Fruit fly (Drosophila melanogaster) whole organism, embryonic: ENCODE results near the gene CG10035.
A peak's percentile ranks its signal among the peaks of the same experiment; 100 is the strongest.

Source experiments
- Ada2b ChIP-seq: fragments of 200-800 bp; sonication (Bioruptor generic); IDR thresholded peaks from 2 replicates; pipeline ENCODE4 v1.3.6; 2022; ENCODE audit warnings: missing biosample characterization, missing genetic modification characterization
- CG10654 ChIP-seq: fragments of 200-800 bp; sonication (Bioruptor generic); optimal IDR thresholded peaks from 2 replicates; lab custom pipeline; 2016; ENCODE audit warnings: missing biosample characterization, missing genetic modification characterization
- CG11560 ChIP-seq: fragments of 200-800 bp; sonication (Bioruptor generic); IDR thresholded peaks from 3 replicates; pipeline ENCODE4 v1.3.6; 2022; ENCODE audit warnings: missing biosample characterization, missing genetic modification characterization
- CG12236 ChIP-seq: fragments of 200-800 bp; sonication (Bioruptor generic); optimal IDR thresholded peaks from 2 replicates; lab custom pipeline; 2016; ENCODE audit warnings: missing biosample characterization, missing genetic modification characterization
- CG15479 ChIP-seq: fragments of 200-800 bp; sonication (Bioruptor generic); optimal IDR thresholded peaks from 3 replicates; lab custom pipeline; 2019; ENCODE audit warnings: missing biosample characterization, mild to moderate bottlenecking, missing genetic modification characterization, moderate library complexity
- CG16815 ChIP-seq: fragments of 200-800 bp; sonication (Bioruptor generic); optimal IDR thresholded peaks from 3 replicates; lab custom pipeline; 2017; ENCODE audit warnings: missing biosample characterization, mild to moderate bottlenecking, missing genetic modification characterization
- CG17912 ChIP-seq: fragments of 200-800 bp; sonication (Bioruptor generic); optimal IDR thresholded peaks from 2 replicates; lab custom pipeline; 2018; ENCODE audit warnings: missing biosample characterization, mild to moderate bottlenecking, missing genetic modification characterization
- CG18476 ChIP-seq: fragments of 200-800 bp; sonication (Bioruptor generic); optimal IDR thresholded peaks from 2 replicates; lab custom pipeline; 2016; ENCODE audit warnings: missing biosample characterization, mild to moderate bottlenecking, missing genetic modification characterization
- CG2202 ChIP-seq: fragments of 200-800 bp; sonication (Bioruptor generic); optimal IDR thresholded peaks from 2 replicates; lab custom pipeline; 2018; ENCODE audit warnings: missing biosample characterization, mild to moderate bottlenecking, missing genetic modification characterization
- CG31388 ChIP-seq: fragments of 200-800 bp; sonication (Bioruptor generic); optimal IDR thresholded peaks from 2 replicates; lab custom pipeline; 2016; ENCODE audit warnings: missing biosample characterization, missing genetic modification characterization
- CG34422 ChIP-seq: fragments of 200-800 bp; sonication (Bioruptor generic); IDR thresholded peaks from 3 replicates; pipeline ENCODE4 v1.3.6; 2022; ENCODE audit warnings: missing biosample characterization, missing genetic modification characterization
- CG5953 ChIP-seq: fragments of 200-800 bp; sonication (Bioruptor generic); IDR thresholded peaks from 2 replicates; pipeline ENCODE4 v1.3.6; 2022; ENCODE audit warnings: missing biosample characterization, missing genetic modification characterization
- CG7786 ChIP-seq: fragments of 200-800 bp; sonication (Bioruptor generic); optimal IDR thresholded peaks from 2 replicates; lab custom pipeline; 2016; ENCODE audit warnings: missing biosample characterization, missing genetic modification characterization
- Dip3 ChIP-seq: fragments of 200-800 bp; sonication (Bioruptor generic); optimal IDR thresholded peaks from 3 replicates; lab custom pipeline; 2016; ENCODE audit warnings: missing biosample characterization, missing genetic modification characterization
- Drgx ChIP-seq: fragments of 200-800 bp; sonication (Bioruptor generic); IDR thresholded peaks from 2 replicates; pipeline ENCODE4 v1.3.6; 2022; ENCODE audit warnings: missing biosample characterization, missing genetic modification characterization
- Fer2 ChIP-seq: fragments of 200-800 bp; sonication (Bioruptor generic); optimal IDR thresholded peaks from 2 replicates; lab custom pipeline; 2018; ENCODE audit warnings: missing biosample characterization, mild to moderate bottlenecking, missing genetic modification characterization, moderate library complexity
- HLH3B ChIP-seq: fragments of 200-800 bp; sonication (Bioruptor generic); IDR thresholded peaks from 2 replicates; pipeline ENCODE4 v1.3.6; 2022; ENCODE audit warnings: missing biosample characterization, missing genetic modification characterization
- Rx ChIP-seq: fragments of 200-800 bp; sonication (Bioruptor generic); IDR thresholded peaks from 2 replicates; pipeline ENCODE4 v1.3.6; 2022; ENCODE audit warnings: missing biosample characterization, missing genetic modification characterization
- Sry-β ChIP-seq: fragments of 200-800 bp; sonication (Bioruptor generic); optimal IDR thresholded peaks from 2 replicates; lab custom pipeline; 2018; ENCODE audit warnings: missing biosample characterization, mild to moderate bottlenecking, missing genetic modification characterization, moderate library complexity
- Tbp ChIP-seq: fragments of >200 bp; optimal IDR thresholded peaks from 2 replicates; lab custom pipeline; 2018; ENCODE audit warnings: missing biosample characterization, missing genetic modification characterization
- aop ChIP-seq: fragments of 200-800 bp; sonication (Bioruptor generic); IDR thresholded peaks from 2 replicates; pipeline ENCODE4 v1.3.6; 2022; ENCODE audit warnings: missing biosample characterization, missing genetic modification characterization
- az2 ChIP-seq: fragments of 200-800 bp; sonication (Bioruptor generic); optimal IDR thresholded peaks from 3 replicates; lab custom pipeline; 2016; ENCODE audit warnings: missing biosample characterization, missing genetic modification characterization
- bbx ChIP-seq: fragments of 200-800 bp; sonication (Bioruptor generic); IDR thresholded peaks from 2 replicates; pipeline ENCODE4 v1.3.6; 2022; ENCODE audit warnings: missing biosample characterization, missing genetic modification characterization; ENCODE audit not compliant: partially characterized antibody
- caup ChIP-seq: fragments of 200-800 bp; sonication (Bioruptor generic); optimal IDR thresholded peaks from 3 replicates; lab custom pipeline; 2017; ENCODE audit warnings: missing biosample characterization, mild to moderate bottlenecking, missing genetic modification characterization, moderate library complexity; ENCODE audit not compliant: severe bottlenecking
- chm ChIP-seq: fragments of 200-800 bp; sonication (Bioruptor generic); IDR thresholded peaks from 2 replicates; pipeline ENCODE4 v1.3.6; 2022; ENCODE audit warnings: missing biosample characterization, missing genetic modification characterization
- exex ChIP-seq: fragments of 200-800 bp; sonication (Bioruptor generic); optimal IDR thresholded peaks from 4 replicates; lab custom pipeline; 2018; ENCODE audit warnings: missing biosample characterization, mild to moderate bottlenecking, missing genetic modification characterization, moderate library complexity
- grn ChIP-seq: fragments of 200-800 bp; sonication (Bioruptor generic); optimal IDR thresholded peaks from 3 replicates; lab custom pipeline; 2017; ENCODE audit warnings: missing biosample characterization, missing genetic modification characterization
- gro ChIP-seq: fragments of 200-800 bp; sonication (Bioruptor generic); optimal IDR thresholded peaks from 2 replicates; lab custom pipeline; 2016; ENCODE audit warnings: missing biosample characterization, missing genetic modification characterization
- hb ChIP-seq: fragments of 200-800 bp; sonication (Bioruptor generic); IDR thresholded peaks from 3 replicates; pipeline ENCODE4 v1.3.6; 2022; ENCODE audit warnings: missing biosample characterization, missing genetic modification characterization; ENCODE audit not compliant: partially characterized antibody
- knrl ChIP-seq: fragments of 200-800 bp; sonication (Bioruptor generic); IDR thresholded peaks from 3 replicates; pipeline ENCODE4 v1.3.6; 2022; ENCODE audit warnings: missing biosample characterization, missing genetic modification characterization; ENCODE audit not compliant: partially characterized antibody
- mirr ChIP-seq: fragments of 200-800 bp; sonication (Bioruptor generic); optimal IDR thresholded peaks from 3 replicates; lab custom pipeline; 2018; ENCODE audit warnings: missing biosample characterization, mild to moderate bottlenecking, missing genetic modification characterization
- nmo ChIP-seq: fragments of 200-800 bp; sonication (Bioruptor generic); optimal IDR thresholded peaks from 2 replicates; lab custom pipeline; 2018; ENCODE audit warnings: missing biosample characterization, mild to moderate bottlenecking, missing genetic modification characterization, moderate library complexity
- scrt ChIP-seq: fragments of 200-800 bp; sonication (Bioruptor generic); optimal IDR thresholded peaks from 2 replicates; lab custom pipeline; 2018; ENCODE audit warnings: missing biosample characterization, mild to moderate bottlenecking, missing genetic modification characterization, moderate library complexity
- sug ChIP-seq: fragments of 200-800 bp; optimal IDR thresholded peaks from 2 replicates; lab custom pipeline; 2019; ENCODE audit warnings: missing biosample characterization, mild to moderate bottlenecking, missing genetic modification characterization, moderate library complexity
- zen ChIP-seq: fragments of 200-800 bp; sonication (Bioruptor generic); optimal IDR thresholded peaks from 3 replicates; lab custom pipeline; 2018; ENCODE audit warnings: missing biosample characterization, mild to moderate bottlenecking, missing genetic modification characterization, moderate library complexity

CG10035 gene

dm6 chr3R:12383784-12384183 is 1.3 kb upstream of the CG10035 start (continued):
- TF ChIP-seq knrl (GFP tag; lab: Robert Waterston, UW) (peak; percentile 27; the same call in 1 of the 3 replicates), aop (GFP tag; lab: Robert Waterston, UW) (no peak), Tbp (no peak)

dm6 chr3R:12383036-12383435 is 545 bp upstream of the CG10035 start, which contains the start of gene GstD11:
TSS of gene GstD11 (plus strand) at chr3R:12383336.
- TF ChIP-seq Ada2b (GFP tag; lab: Robert Waterston, UW) (no peak), CG11560 (no peak), CG15479 (GFP tag; lab: Kevin White, UChicago) (no peak)

dm6 chr3R:12381130-12381700 is 1.3 kb downstream of the CG10035 start:
- peak; percentile 79 for TF ChIP-seq CG18476 (GFP tag; lab: Kevin White, UChicago)
- no peak for TF ChIP-seq az2 (GFP tag; lab: Kevin White, UChicago)
- no peak for TF ChIP-seq CG2202
- peak; percentile 55 for TF ChIP-seq Drgx (GFP tag; lab: Robert Waterston, UW)
- TF ChIP-seq gro: no peak
- TF ChIP-seq CG34422 (GFP tag; lab: Robert Waterston, UW): no peak

dm6 chr3R:12379708-12380107 is 2.8 kb downstream of the CG10035 start, which contains the start of gene GstD8:
TSS of gene GstD8 (plus strand) at chr3R:12380008.
- no peak for TF ChIP-seq caup (GFP tag; lab: Kevin White, UChicago)
- TF ChIP-seq HLH3B: no peak
- TF ChIP-seq Rx (GFP tag; lab: Robert Waterston, UW): no peak
- no peak for TF ChIP-seq bbx (GFP tag; lab: Robert Waterston, UW)
- TF ChIP-seq Fer2 (tag; lab: Kevin White, UChicago): no peak
- TF ChIP-seq zen (tag; lab: Kevin White, UChicago): peak; percentile 56
- no peak for TF ChIP-seq hb (GFP tag; lab: Robert Waterston, UW)
- no peak for TF ChIP-seq CG16815 (GFP tag; lab: Kevin White, UChicago)

dm6 chr3R:12379249-12379648 is 3.2 kb downstream of the CG10035 start:
- TF ChIP-seq CG7786 (GFP tag; lab: Kevin White, UChicago) (no peak), scrt (GFP tag; lab: Kevin White, UChicago) (no peak), sug (tag; lab: Kevin White, UChicago) (peak; percentile 23), exex (tag; lab: Kevin White, UChicago) (peak; percentile 79), chm (no peak), grn (GFP tag; lab: Kevin White, UChicago) (peak; percentile 9), CG12236 (GFP tag; lab: Kevin White, UChicago) (no peak), mirr (peak; percentile 50), CG5953 (no peak), nmo (no peak)

dm6 chr3R:12378200-12378599 is 4.3 kb downstream of the CG10035 start, which contains the start of gene GstD7:
TSS of gene GstD7 (plus strand) at chr3R:12378500.
- no peak for TF ChIP-seq Sry-β (GFP tag; lab: Kevin White, UChicago)
- TF ChIP-seq CG31388 (GFP tag; lab: Kevin White, UChicago): no peak
- no peak for TF ChIP-seq Dip3 (GFP tag; lab: Kevin White, UChicago)
- no peak for TF ChIP-seq CG10654 (GFP tag; lab: Kevin White, UChicago)
- TF ChIP-seq CG17912 (GFP tag; lab: Kevin White, UChicago): no peak
